Fruit fly (Drosophila melanogaster): ENCODE data around the gene FarO.

Gene FarO

dm6 chrX:2168485-2169199, 35.0 kb downstream of the FarO start (continued):
- no peak for TF ChIP-seq CG2889 (GFP tag; IDR thresholded peaks at IDR 0.05)
- TF ChIP-seq emc (GFP tag; optimal IDR thresholded peaks at IDR 0.05), result no peak
- TF ChIP-seq kni (GFP tag; optimal IDR thresholded peaks at IDR 0.05), result no peak
- TF ChIP-seq Dll (GFP tag; IDR thresholded peaks at IDR 0.05; ENCODE audit: partially characterized antibody), result no peak
- no peak for TF ChIP-seq twi (tag; optimal IDR thresholded peaks at IDR 0.05)
- TF ChIP-seq sd (tag; optimal IDR thresholded peaks at IDR 0.05), result peak; percentile 79
- no peak for TF ChIP-seq CG11247 (GFP tag; IDR thresholded peaks at IDR 0.05)
- TF ChIP-seq sr (GFP tag; IDR thresholded peaks at IDR 0.05), result peak; percentile 46; the same call in 1 of the 3 replicates
- TF ChIP-seq CG3995 (GFP tag; optimal IDR thresholded peaks at IDR 0.05), result no peak
- no peak for TF ChIP-seq CG43689 (GFP tag; IDR thresholded peaks at IDR 0.05)
- TF ChIP-seq Nf-YC (tag; optimal IDR thresholded peaks at IDR 0.05), result no peak
- TF ChIP-seq Doc3 (GFP tag; IDR thresholded peaks at IDR 0.05; ENCODE audit: partially characterized antibody), result no peak
- no peak for TF ChIP-seq lab (GFP tag; optimal IDR thresholded peaks at IDR 0.05)
- no peak for TF ChIP-seq jing (GFP tag; optimal IDR thresholded peaks at IDR 0.05)
- no peak for TF ChIP-seq Tbp (GFP tag; optimal IDR thresholded peaks at IDR 0.05)
- TF ChIP-seq CG10267 (tag; optimal IDR thresholded peaks at IDR 0.05), result no peak
- TF ChIP-seq cad (GFP tag; optimal IDR thresholded peaks at IDR 0.05), result no peak
- TF ChIP-seq fd3F (GFP tag; optimal IDR thresholded peaks at IDR 0.05), result no peak
- peak in 1 of 2 experiments; percentile 53 for TF ChIP-seq Pdp1 (GFP tag; optimal IDR thresholded peaks at IDR 0.05)
- peak; percentile 44 for TF ChIP-seq cwo (GFP tag; optimal IDR thresholded peaks at IDR 0.05)
- peak; percentile 57 for TF ChIP-seq CG12769 (tag; optimal IDR thresholded peaks at IDR 0.05)
- no peak for TF ChIP-seq HmgD (GFP tag; optimal IDR thresholded peaks at IDR 0.05)
- TF ChIP-seq CG9797 (GFP tag; optimal IDR thresholded peaks at IDR 0.05), result no peak
- TF ChIP-seq CG11723 (GFP tag; optimal IDR thresholded peaks at IDR 0.05), result no peak
- TF ChIP-seq PHDP (tag; optimal IDR thresholded peaks at IDR 0.05), result no peak
- TF ChIP-seq prd (optimal IDR thresholded peaks at IDR 0.05), result no peak
- TF ChIP-seq prd (GFP tag; IDR thresholded peaks at IDR 0.05), result no peak
- TF ChIP-seq ERR (GFP tag; optimal IDR thresholded peaks at IDR 0.05), result no peak
- peak; percentile 85 for TF ChIP-seq Hr39 (optimal IDR thresholded peaks at IDR 0.05)

- peak; percentile 69 for TF ChIP-seq Awh (GFP tag; IDR thresholded peaks at IDR 0.05)
- TF ChIP-seq CG10979 (tag; optimal IDR thresholded peaks at IDR 0.05), result peak; percentile 53
- TF ChIP-seq oc (tag; optimal IDR thresholded peaks at IDR 0.05), result peak; percentile 37
- no peak for TF ChIP-seq CG2116 (GFP tag; optimal IDR thresholded peaks at IDR 0.05)
- TF ChIP-seq CG4424 (GFP tag; optimal IDR thresholded peaks at IDR 0.05), result peak; percentile 47
- TF ChIP-seq Ada2b (GFP tag; IDR thresholded peaks at IDR 0.05), result peak; percentile 43
- TF ChIP-seq CG16863 (GFP tag; optimal IDR thresholded peaks at IDR 0.05), result peak; percentile 34
- peak; percentile 17 for TF ChIP-seq CG1529 (GFP tag; optimal IDR thresholded peaks at IDR 0.05)
- TF ChIP-seq kah (GFP tag; optimal IDR thresholded peaks at IDR 0.05), result no peak
- peak; percentile 60 for TF ChIP-seq gem (tag; optimal IDR thresholded peaks at IDR 0.05)
- peak; percentile 13 for TF ChIP-seq Six4 (GFP tag; optimal IDR thresholded peaks at IDR 0.05)
- TF ChIP-seq Hr3 (GFP tag; optimal IDR thresholded peaks at IDR 0.05), result peak; percentile 42
- peak in 1 of 2 experiments; percentile 36 for TF ChIP-seq Hr51 (GFP tag; optimal IDR thresholded peaks at IDR 0.05)
- peak; percentile 80 for TF ChIP-seq sisA (GFP tag; IDR thresholded peaks at IDR 0.05)
- peak in 1 of 2 experiments; percentile 71 for TF ChIP-seq bsh (GFP tag; optimal IDR thresholded peaks at IDR 0.05)
- peak; percentile 43 for TF ChIP-seq CG30403 (GFP tag; optimal IDR thresholded peaks at IDR 0.05)
- TF ChIP-seq Hsf (GFP tag; optimal IDR thresholded peaks at IDR 0.05), result peak; percentile 13
- no peak for TF ChIP-seq sob (GFP tag; IDR thresholded peaks at IDR 0.05)
- TF ChIP-seq dmrt99B (tag; optimal IDR thresholded peaks at IDR 0.05), result peak; percentile 74
- TF ChIP-seq CG12769 (tag; optimal IDR thresholded peaks at IDR 0.05), result peak; percentile 55
- peak; percentile 82 for TF ChIP-seq CG17328 (GFP tag; IDR thresholded peaks at IDR 0.05)
- peak; percentile 35 for TF ChIP-seq CG2678 (tag; optimal IDR thresholded peaks at IDR 0.05)
- peak; percentile 92 for TF ChIP-seq ci (GFP tag; IDR thresholded peaks at IDR 0.05)
Measured at dm6 chrX:2166129-2166528, 37.5 kb downstream of the FarO start.
